Fruit fly (Drosophila melanogaster) whole organism, embryonic: ENCODE measurements around the gene CG7407.

Experiments
- Abd-B ChIP-seq: fragments of 200-800 bp; sonication (Bioruptor generic); optimal IDR thresholded peaks from 2 replicates; lab custom pipeline; 2018; ENCODE audit warnings: missing biosample characterization, mild to moderate bottlenecking, missing genetic modification characterization, moderate library complexity
- Atf6 ChIP-seq: fragments of 200-800 bp; sonication (Bioruptor generic); IDR thresholded peaks from 2 replicates; pipeline ENCODE4 v1.3.6; 2022; ENCODE audit warnings: missing biosample characterization, missing genetic modification characterization
- C15 ChIP-seq: fragments of 200-800 bp; sonication (Bioruptor generic); IDR thresholded peaks from 3 replicates; pipeline ENCODE4 v1.3.6; 2022; ENCODE audit warnings: missing biosample characterization, missing genetic modification characterization
- CG10366 ChIP-seq: fragments of 200-800 bp; sonication (Bioruptor generic); IDR thresholded peaks from 2 replicates; pipeline ENCODE4 v1.3.6; 2022; ENCODE audit warnings: missing biosample characterization, missing genetic modification characterization
- CG11247 ChIP-seq: fragments of 200-800 bp; sonication (Bioruptor generic); IDR thresholded peaks from 2 replicates; pipeline ENCODE4 v1.3.6; 2022; ENCODE audit warnings: missing biosample characterization, missing genetic modification characterization
- CG11695 ChIP-seq: fragments of 200-800 bp; sonication (Bioruptor generic); IDR thresholded peaks from 3 replicates; pipeline ENCODE4 v1.3.6; 2022; ENCODE audit warnings: missing biosample characterization, missing genetic modification characterization
- CG12659 ChIP-seq: fragments of 200-800 bp; sonication (Bioruptor generic); optimal IDR thresholded peaks from 3 replicates; lab custom pipeline; 2017; ENCODE audit warnings: mild to moderate bottlenecking, missing biosample characterization, missing genetic modification reagents, missing genetic modification characterization
- CG14710 ChIP-seq: fragments of 200-800 bp; sonication (Bioruptor generic); optimal IDR thresholded peaks from 3 replicates; lab custom pipeline; 2019; ENCODE audit warnings: missing biosample characterization, mild to moderate bottlenecking, missing genetic modification characterization, moderate library complexity
- CG15269 ChIP-seq: fragments of 200-800 bp; sonication (Bioruptor generic); optimal IDR thresholded peaks from 2 replicates; lab custom pipeline; 2018; ENCODE audit warnings: missing biosample characterization, mild to moderate bottlenecking, missing genetic modification characterization, moderate library complexity
- CG15479 ChIP-seq: fragments of 200-800 bp; sonication (Bioruptor generic); optimal IDR thresholded peaks from 3 replicates; lab custom pipeline; 2019; ENCODE audit warnings: missing biosample characterization, mild to moderate bottlenecking, missing genetic modification characterization, moderate library complexity
- CG17829 ChIP-seq: fragments of 200-800 bp; optimal IDR thresholded peaks from 2 replicates; lab custom pipeline; 2019; ENCODE audit warnings: missing biosample characterization, mild to moderate bottlenecking, missing genetic modification characterization, moderate library complexity
- CG2116 ChIP-seq: fragments of 200-800 bp; sonication (Bioruptor generic); optimal IDR thresholded peaks from 3 replicates; lab custom pipeline; 2018; ENCODE audit warnings: missing biosample characterization, mild to moderate bottlenecking, missing genetic modification characterization
- CG3847 ChIP-seq: fragments of 200-800 bp; sonication (Bioruptor generic); IDR thresholded peaks from 2 replicates; pipeline ENCODE4 v1.3.6; 2022; ENCODE audit warnings: missing biosample characterization, missing genetic modification characterization
- CG4282 ChIP-seq: fragments of 200-800 bp; sonication (Bioruptor generic); optimal IDR thresholded peaks from 2 replicates; lab custom pipeline; 2016; ENCODE audit warnings: missing biosample characterization, missing genetic modification characterization
- CG43689 ChIP-seq: fragments of 200-800 bp; sonication (Bioruptor generic); IDR thresholded peaks from 2 replicates; pipeline ENCODE4 v1.3.6; 2022; ENCODE audit warnings: missing biosample characterization, missing genetic modification characterization
- CG4707 ChIP-seq: fragments of 200-800 bp; sonication (Bioruptor generic); optimal IDR thresholded peaks from 2 replicates; lab custom pipeline; 2018; ENCODE audit warnings: missing biosample characterization, mild to moderate bottlenecking, missing genetic modification characterization, moderate library complexity
- CG4820 ChIP-seq: fragments of 200-800 bp; sonication (Bioruptor generic); optimal IDR thresholded peaks from 3 replicates; lab custom pipeline; 2016; ENCODE audit warnings: missing biosample characterization, missing genetic modification characterization
- CG6272 ChIP-seq: fragments of 200-800 bp; sonication (Bioruptor generic); IDR thresholded peaks from 2 replicates; pipeline ENCODE4 v1.3.6; 2022; ENCODE audit warnings: missing biosample characterization, missing genetic modification characterization
- CG8089 ChIP-seq: fragments of 200-800 bp; sonication (Bioruptor generic); optimal IDR thresholded peaks from 3 replicates; lab custom pipeline; 2016; ENCODE audit warnings: missing biosample characterization, missing genetic modification characterization
- CkIIα-i1 ChIP-seq: fragments of 200-800 bp; sonication (Bioruptor generic); IDR thresholded peaks from 2 replicates; pipeline ENCODE4 v1.3.6; 2022; ENCODE audit warnings: missing biosample characterization, missing genetic modification characterization
- E2f2 ChIP-seq: fragments of 200-800 bp; sonication (Bioruptor generic); IDR thresholded peaks from 2 replicates; pipeline ENCODE4 v1.3.6; 2022; ENCODE audit warnings: missing biosample characterization, missing genetic modification characterization
- Elba2 ChIP-seq: fragments of 200-800 bp; sonication (Bioruptor generic); optimal IDR thresholded peaks from 3 replicates; lab custom pipeline; 2016; ENCODE audit warnings: missing biosample characterization, missing genetic modification characterization
- H15 ChIP-seq: fragments of 200-800 bp; sonication (Bioruptor generic); IDR thresholded peaks from 3 replicates; pipeline ENCODE4 v1.3.6; 2022; ENCODE audit warnings: missing biosample characterization, missing genetic modification characterization
- HmgD ChIP-seq: fragments of 200-800 bp; sonication (Bioruptor generic); optimal IDR thresholded peaks from 3 replicates; lab custom pipeline; 2016; ENCODE audit warnings: missing biosample characterization, missing genetic modification characterization
- Lim3 ChIP-seq: fragments of 200-800 bp; sonication (Bioruptor generic); IDR thresholded peaks from 2 replicates; pipeline ENCODE4 v1.3.6; 2022; ENCODE audit warnings: missing biosample characterization, missing genetic modification characterization
- Med ChIP-seq: fragments of 200-800 bp; sonication (Bioruptor generic); peaks from one replicate; lab custom pipeline; 2016; ENCODE audit warnings: missing biosample characterization, missing genetic modification characterization, mild to moderate bottlenecking, inconsistent platforms, moderate library complexity
- NC2β ChIP-seq: fragments of 200-800 bp; sonication (Bioruptor generic); optimal IDR thresholded peaks from 2 replicates; lab custom pipeline; 2016; ENCODE audit warnings: missing biosample characterization, missing genetic modification characterization
- Neu2 ChIP-seq: fragments of 200-800 bp; sonication (Bioruptor generic); optimal IDR thresholded peaks from 3 replicates; lab custom pipeline; 2016; ENCODE audit warnings: missing biosample characterization, missing genetic modification characterization, borderline replicate concordance
- Optix ChIP-seq: fragments of 200-800 bp; sonication (Bioruptor generic); IDR thresholded peaks from 3 replicates; pipeline ENCODE4 v1.3.6; 2022; ENCODE audit warnings: missing biosample characterization, missing genetic modification characterization
- Sin3A ChIP-seq: fragments of >200 bp; optimal IDR thresholded peaks from 2 replicates; lab custom pipeline; 2018
- Usf ChIP-seq: fragments of 200-800 bp; sonication (Bioruptor generic); optimal IDR thresholded peaks from 2 replicates; lab custom pipeline; 2017; ENCODE audit warnings: missing genotype, missing biosample characterization, missing genetic modification characterization
- amos ChIP-seq: fragments of 200-800 bp; sonication (Bioruptor generic); IDR thresholded peaks from 2 replicates; pipeline ENCODE4 v1.3.6; 2022; ENCODE audit warnings: missing biosample characterization, missing genetic modification characterization; ENCODE audit not compliant: partially characterized antibody
- bowl ChIP-seq: fragments of 200-800 bp; sonication (Bioruptor generic); IDR thresholded peaks from 2 replicates; pipeline ENCODE4 v1.3.6; 2022; ENCODE audit warnings: missing biosample characterization, missing genetic modification characterization
- chn ChIP-seq: fragments of 200-800 bp; sonication (Bioruptor generic); optimal IDR thresholded peaks from 2 replicates; lab custom pipeline; 2016; ENCODE audit warnings: missing biosample characterization, missing genetic modification characterization
- croc ChIP-seq: fragments of 200-800 bp; sonication (Bioruptor generic); conservative IDR thresholded peaks from 3 replicates; pipeline ENCODE4 v1.3.6; 2022; ENCODE audit warnings: missing biosample characterization, missing genetic modification characterization
- dm ChIP-seq: fragments of 200-800 bp; sonication (Bioruptor generic); optimal IDR thresholded peaks from 3 replicates; lab custom pipeline; 2016; ENCODE audit warnings: missing biosample characterization, missing genetic modification characterization
- dmrt11E ChIP-seq: fragments of 200-800 bp; sonication (Bioruptor generic); optimal IDR thresholded peaks from 3 replicates; lab custom pipeline; 2018; ENCODE audit warnings: missing biosample characterization, mild to moderate bottlenecking, missing genetic modification characterization, moderate library complexity
- gem ChIP-seq: fragments of 200-800 bp; sonication (Bioruptor generic); optimal IDR thresholded peaks from 2 replicates; lab custom pipeline; 2019; ENCODE audit warnings: missing biosample characterization, mild to moderate bottlenecking, missing genetic modification characterization, moderate library complexity
- gt ChIP-seq: fragments of 200-800 bp; sonication (Bioruptor generic); IDR thresholded peaks from 2 replicates; pipeline ENCODE4 v1.3.6; 2022; ENCODE audit warnings: missing biosample characterization, missing genetic modification characterization
- hb ChIP-seq: fragments of 200-800 bp; sonication (Bioruptor generic); IDR thresholded peaks from 3 replicates; pipeline ENCODE4 v1.3.6; 2022; ENCODE audit warnings: missing biosample characterization, missing genetic modification characterization; ENCODE audit not compliant: partially characterized antibody
- ind ChIP-seq: fragments of 200-800 bp; sonication (Bioruptor generic); optimal IDR thresholded peaks from 3 replicates; lab custom pipeline; 2016; ENCODE audit warnings: missing biosample characterization, missing genetic modification characterization
- inv ChIP-seq: fragments of 200-800 bp; sonication (Bioruptor generic); IDR thresholded peaks from 2 replicates; pipeline ENCODE4 v1.3.6; 2022; ENCODE audit warnings: missing biosample characterization, missing genetic modification characterization; ENCODE audit not compliant: partially characterized antibody
- jumu ChIP-seq: fragments of 200-800 bp; sonication (Bioruptor generic); optimal IDR thresholded peaks from 3 replicates; lab custom pipeline; 2016; ENCODE audit warnings: missing biosample characterization, missing genetic modification characterization
- kah ChIP-seq: fragments of 200-800 bp; sonication (Bioruptor generic); optimal IDR thresholded peaks from 2 replicates; lab custom pipeline; 2018; ENCODE audit warnings: missing biosample characterization, mild to moderate bottlenecking, missing genetic modification characterization
- kay ChIP-seq: fragments of 200-800 bp; sonication (Bioruptor generic); optimal IDR thresholded peaks from 2 replicates; lab custom pipeline; 2016; ENCODE audit warnings: missing biosample characterization, missing genetic modification characterization
- knrl ChIP-seq: fragments of 200-800 bp; sonication (Bioruptor generic); IDR thresholded peaks from 3 replicates; pipeline ENCODE4 v1.3.6; 2022; ENCODE audit warnings: missing biosample characterization, missing genetic modification characterization; ENCODE audit not compliant: partially characterized antibody
- nmo ChIP-seq: fragments of 200-800 bp; sonication (Bioruptor generic); optimal IDR thresholded peaks from 2 replicates; lab custom pipeline; 2018; ENCODE audit warnings: missing biosample characterization, mild to moderate bottlenecking, missing genetic modification characterization, moderate library complexity
- salm ChIP-seq: fragments of 200-800 bp; sonication (Bioruptor generic); optimal IDR thresholded peaks from 2 replicates; lab custom pipeline; 2018; ENCODE audit warnings: missing biosample characterization, mild to moderate bottlenecking, missing genetic modification characterization
- sug ChIP-seq: fragments of 200-800 bp; optimal IDR thresholded peaks from 2 replicates; lab custom pipeline; 2019; ENCODE audit warnings: missing biosample characterization, mild to moderate bottlenecking, missing genetic modification characterization, moderate library complexity
- usp ChIP-seq: fragments of >200 bp; optimal IDR thresholded peaks from 2 replicates; lab custom pipeline; 2017; ENCODE audit warnings: missing biosample characterization, missing genetic modification characterization
- wdn ChIP-seq: fragments of 200-800 bp; sonication (Bioruptor generic); IDR thresholded peaks from 2 replicates; pipeline ENCODE4 v1.3.6; 2022; ENCODE audit warnings: missing biosample characterization, missing genetic modification characterization

The CG7407 gene

dm6 chr3L:21828177-21828589, 4.9 kb downstream of the CG7407 start, which contains the start of gene CG32448 (continued):
- no peak for TF ChIP-seq CG4282 (GFP tag; lab: Kevin White, UChicago)
- TF ChIP-seq CG12659 (GFP tag; lab: Kevin White, UChicago) = peak; percentile 55
- TF ChIP-seq ind (GFP tag; lab: Kevin White, UChicago) = peak; percentile 73
- 0 out of 3 replicates have a peak, but pooled peaks have one; percentile 9 for TF ChIP-seq knrl
- TF ChIP-seq CG2116 = peak; percentile 35
- no peak for TF ChIP-seq salm (tag; lab: Kevin White, UChicago)
- peak; percentile 21 for TF ChIP-seq sug (tag; lab: Kevin White, UChicago)
- TF ChIP-seq CG8089 (GFP tag; lab: Kevin White, UChicago) = peak; percentile 52
- TF ChIP-seq jumu (GFP tag; lab: Kevin White, UChicago) = peak; percentile 58
- peak; percentile 57 for TF ChIP-seq nmo (GFP tag; lab: Kevin White, UChicago)
- TF ChIP-seq CG43689 = 0 out of 2 replicates have a peak, but pooled peaks have one; percentile 30
- peak; percentile 37 for TF ChIP-seq kah (GFP tag; lab: Kevin White, UChicago)
- TF ChIP-seq CG15269 = peak; percentile 56
- no peak for TF ChIP-seq usp (GFP tag; lab: Kevin White, UChicago)
- TF ChIP-seq Atf6 (GFP tag; lab: Robert Waterston, UW) = peak; percentile 67
- peak; percentile 74 for TF ChIP-seq CG3847 (GFP tag; lab: Robert Waterston, UW)
- no peak for TF ChIP-seq CG15479 (GFP tag; lab: Kevin White, UChicago)
- peak; percentile 30; the same call in 1 of the 2 replicates for TF ChIP-seq E2f2 (GFP tag; lab: Robert Waterston, UW)
- TF ChIP-seq Elba2 (GFP tag; lab: Kevin White, UChicago) = no peak
- TF ChIP-seq dm = peak; percentile 76
- TF ChIP-seq CG11695 = peak; percentile 50; the same call in 1 of the 3 replicates
- no peak for TF ChIP-seq gt (GFP tag; lab: Robert Waterston, UW)
- no peak for TF ChIP-seq CkIIα-i1 (GFP tag; lab: Robert Waterston, UW)
- no peak for TF ChIP-seq Optix (GFP tag; lab: Robert Waterston, UW)
- peak; percentile 47 for TF ChIP-seq HmgD
- TF ChIP-seq CG10366 (GFP tag; lab: Robert Waterston, UW) = peak; percentile 70
- TF ChIP-seq chn (GFP tag; lab: Kevin White, UChicago) = peak; percentile 28
- TF ChIP-seq hb = no peak
- TF ChIP-seq CG14710 (tag; lab: Kevin White, UChicago) = peak; percentile 67
- TF ChIP-seq CG4820 = peak; percentile 39
- peak; percentile 60 for TF ChIP-seq dmrt11E
- TF ChIP-seq Abd-B (GFP tag; lab: Kevin White, UChicago) = peak; percentile 39
- TF ChIP-seq C15 = peak; percentile 60; the same call in 1 of the 3 replicates
- TF ChIP-seq CG4707 (GFP tag; lab: Kevin White, UChicago) = no peak
- peak; percentile 29; the same call in 1 of the 2 replicates for TF ChIP-seq CG6272
- peak; percentile 47; the same call in 2 of the 3 replicates for TF ChIP-seq croc (GFP tag; lab: Robert Waterston, UW)
- TF ChIP-seq NC2β (GFP tag; lab: Kevin White, UChicago) = peak; percentile 56
- no peak for TF ChIP-seq inv (GFP tag; lab: Robert Waterston, UW)
- peak; percentile 75 for TF ChIP-seq H15
- TF ChIP-seq wdn = 0 out of 2 replicates have a peak, but pooled peaks have one; percentile 49
- peak; percentile 44 for TF ChIP-seq CG17829 (tag; lab: Kevin White, UChicago)
- TF ChIP-seq amos = no peak
- TF ChIP-seq kay = peak; percentile 20
- TF ChIP-seq Sin3A = no peak
- no peak for TF ChIP-seq Lim3
- no peak for TF ChIP-seq Usf
- no peak for TF ChIP-seq Neu2 (GFP tag; lab: Kevin White, UChicago)
- peak; percentile 94 for TF ChIP-seq Med (GFP tag; lab: Kevin White, UChicago)
- peak; percentile 79 for TF ChIP-seq CG11247 (GFP tag; lab: Robert Waterston, UW)
- peak; percentile 35; the same call in 1 of the 2 replicates for TF ChIP-seq bowl
- peak; percentile 73 for TF ChIP-seq gem (tag; lab: Kevin White, UChicago)
